Fruit fly (Drosophila melanogaster) whole organism, embryonic: ENCODE data around the gene TotX.

Experiments
- CG10366 ChIP-seq: fragments of 200-800 bp; sonication (Bioruptor generic); IDR thresholded peaks from 2 replicates; pipeline ENCODE4 v1.3.6; 2022; ENCODE audit warnings: missing biosample characterization, missing genetic modification characterization
- CG10565 ChIP-seq: fragments of 200-800 bp; sonication (Bioruptor generic); optimal IDR thresholded peaks from 3 replicates; lab custom pipeline; 2016; ENCODE audit warnings: missing biosample characterization, mild to moderate bottlenecking, missing genetic modification characterization
- CG12219 ChIP-seq: fragments of 200-800 bp; sonication (Bioruptor generic); optimal IDR thresholded peaks from 3 replicates; lab custom pipeline; 2018; ENCODE audit warnings: missing biosample characterization, mild to moderate bottlenecking, missing genetic modification characterization
- CG13123 ChIP-seq: fragments of 200-800 bp; sonication (Bioruptor generic); optimal IDR thresholded peaks from 2 replicates; lab custom pipeline; 2016; ENCODE audit warnings: missing biosample characterization, missing genetic modification characterization
- CG14441 ChIP-seq: fragments of 200-800 bp; sonication (Bioruptor generic); IDR thresholded peaks from 2 replicates; pipeline ENCODE4 v1.3.6; 2022; ENCODE audit warnings: missing biosample characterization, missing genetic modification characterization
- CG15073 ChIP-seq: fragments of 200-800 bp; sonication (Bioruptor generic); optimal IDR thresholded peaks from 2 replicates; lab custom pipeline; 2016; ENCODE audit warnings: missing biosample characterization, missing genetic modification characterization
- CG15601 ChIP-seq: fragments of 200-800 bp; sonication (Bioruptor generic); optimal IDR thresholded peaks from 3 replicates; lab custom pipeline; 2019; ENCODE audit warnings: missing biosample characterization, mild to moderate bottlenecking, missing genetic modification characterization, moderate library complexity
- CG17359 ChIP-seq: fragments of 200-800 bp; sonication (Bioruptor generic); optimal IDR thresholded peaks from 3 replicates; lab custom pipeline; 2018; ENCODE audit warnings: missing biosample characterization, mild to moderate bottlenecking, missing genetic modification characterization, moderate library complexity
- CG17385 ChIP-seq: fragments of 200-800 bp; sonication (Bioruptor generic); optimal IDR thresholded peaks from 3 replicates; lab custom pipeline; 2018; ENCODE audit warnings: missing biosample characterization, mild to moderate bottlenecking, missing genetic modification characterization
- CG18262 ChIP-seq: fragments of 200-800 bp; optimal IDR thresholded peaks from 3 replicates; lab custom pipeline; 2019; ENCODE audit warnings: missing biosample characterization, mild to moderate bottlenecking, missing genetic modification characterization, moderate library complexity
- CG1832 ChIP-seq: fragments of 200-800 bp; sonication (Bioruptor generic); optimal IDR thresholded peaks from 2 replicates; lab custom pipeline; 2017; ENCODE audit warnings: missing biosample characterization, mild to moderate bottlenecking, missing genetic modification characterization, inconsistent platforms
- CG30431 ChIP-seq: fragments of 200-800 bp; sonication (Bioruptor generic); optimal IDR thresholded peaks from 2 replicates; lab custom pipeline; 2017; ENCODE audit warnings: missing biosample characterization, missing genetic modification characterization
- CG31365 ChIP-seq: fragments of 200-800 bp; sonication (Bioruptor generic); optimal IDR thresholded peaks from 2 replicates; lab custom pipeline; 2018; ENCODE audit warnings: missing biosample characterization, mild to moderate bottlenecking, missing genetic modification characterization
- CG4282 ChIP-seq: fragments of 200-800 bp; sonication (Bioruptor generic); optimal IDR thresholded peaks from 2 replicates; lab custom pipeline; 2016; ENCODE audit warnings: missing biosample characterization, missing genetic modification characterization
- CG4328 ChIP-seq: fragments of 200-800 bp; sonication (Bioruptor generic); optimal IDR thresholded peaks from 3 replicates; lab custom pipeline; 2017; ENCODE audit warnings: missing biosample characterization, missing genetic modification reagents, missing genetic modification characterization
- CG4707 ChIP-seq: fragments of 200-800 bp; sonication (Bioruptor generic); optimal IDR thresholded peaks from 2 replicates; lab custom pipeline; 2018; ENCODE audit warnings: missing biosample characterization, mild to moderate bottlenecking, missing genetic modification characterization, moderate library complexity
- CG6254 ChIP-seq: fragments of 200-800 bp; sonication (Bioruptor generic); optimal IDR thresholded peaks from 3 replicates; lab custom pipeline; 2017; ENCODE audit warnings: mild to moderate bottlenecking, missing biosample characterization, missing genetic modification reagents, missing genetic modification characterization
- CG7556 ChIP-seq: fragments of 200-800 bp; sonication (Bioruptor generic); optimal IDR thresholded peaks from 2 replicates; lab custom pipeline; 2017; ENCODE audit warnings: missing biosample characterization, mild to moderate bottlenecking, missing genetic modification characterization
- CG7963 ChIP-seq: fragments of 200-800 bp; sonication (Bioruptor generic); IDR thresholded peaks from 3 replicates; pipeline ENCODE4 v1.3.6; 2022; ENCODE audit warnings: missing biosample characterization, missing genetic modification characterization; ENCODE audit not compliant: partially characterized antibody
- CG8359 ChIP-seq: fragments of 200-800 bp; sonication (Bioruptor generic); optimal IDR thresholded peaks from 2 replicates; lab custom pipeline; 2017; ENCODE audit warnings: missing biosample characterization, mild to moderate bottlenecking, missing genetic modification characterization, borderline replicate concordance
- CG8478 ChIP-seq: fragments of >200 bp; optimal IDR thresholded peaks from 2 replicates; lab custom pipeline; 2018
- CG8765 ChIP-seq: fragments of 200-800 bp; sonication (Bioruptor generic); IDR thresholded peaks from 2 replicates; pipeline ENCODE4 v1.3.6; 2022; ENCODE audit warnings: missing biosample characterization, missing genetic modification characterization
- CG9797 ChIP-seq: fragments of 200-800 bp; sonication (Bioruptor generic); optimal IDR thresholded peaks from 3 replicates; lab custom pipeline; 2018; ENCODE audit warnings: missing biosample characterization, mild to moderate bottlenecking, missing genetic modification characterization
- Dek ChIP-seq: fragments of 200-800 bp; sonication (Bioruptor generic); optimal IDR thresholded peaks from 3 replicates; lab custom pipeline; 2019; ENCODE audit warnings: missing biosample characterization, mild to moderate bottlenecking, missing genetic modification characterization, moderate library complexity
- Dip2 ChIP-seq: fragments of 200-800 bp; sonication (Bioruptor generic); IDR thresholded peaks from 2 replicates; pipeline ENCODE4 v1.3.6; 2022; ENCODE audit warnings: missing biosample characterization, missing genetic modification characterization
- Ets65A ChIP-seq: fragments of 200-800 bp; sonication (Bioruptor generic); peaks from one replicate; lab custom pipeline; 2016; ENCODE audit warnings: missing biosample characterization, missing genetic modification characterization
- Ets97D ChIP-seq: fragments of 200-800 bp; sonication (Bioruptor generic); optimal IDR thresholded peaks from 3 replicates; lab custom pipeline; 2016; ENCODE audit warnings: missing biosample characterization, missing genetic modification characterization
- H15 ChIP-seq: fragments of 200-800 bp; sonication (Bioruptor generic); IDR thresholded peaks from 3 replicates; pipeline ENCODE4 v1.3.6; 2022; ENCODE audit warnings: missing biosample characterization, missing genetic modification characterization
- Hsf ChIP-seq: fragments of 200-800 bp; sonication (Bioruptor generic); optimal IDR thresholded peaks from 3 replicates; lab custom pipeline; 2016; ENCODE audit warnings: missing biosample characterization, missing genetic modification characterization
- NFAT ChIP-seq: fragments of 200-800 bp; sonication (Bioruptor generic); IDR thresholded peaks from 2 replicates; pipeline ENCODE4 v1.3.6; 2022; ENCODE audit warnings: missing biosample characterization, missing genetic modification characterization
- Stat92E ChIP-seq, 3 experiments: fragments of >200 bp in 2 of 3; fragments of 200-800 bp in 1 of 3; sonication (Bioruptor generic) in 1 of 3; optimal IDR thresholded peaks; 2 replicates each; lab custom pipeline; 2017 to 2019; ENCODE audit warnings: missing biosample characterization in 3 of 3, missing genetic modification characterization in 3 of 3, mild to moderate bottlenecking in 1 of 3, moderate library complexity in 1 of 3
- Taf1 ChIP-seq: fragments of 200-800 bp; sonication (Bioruptor generic); IDR thresholded peaks from 2 replicates; pipeline ENCODE4 v1.3.6; 2022; ENCODE audit warnings: missing biosample characterization, missing genetic modification characterization
- Xbp1 ChIP-seq: fragments of 200-800 bp; sonication (Bioruptor generic); optimal IDR thresholded peaks from 3 replicates; lab custom pipeline; 2016; ENCODE audit warnings: missing biosample characterization, mild to moderate bottlenecking, missing genetic modification characterization
- ash1 ChIP-seq: fragments of 200-800 bp; sonication (Bioruptor generic); optimal IDR thresholded peaks from 2 replicates; lab custom pipeline; 2018; ENCODE audit warnings: missing biosample characterization, mild to moderate bottlenecking, missing genetic modification characterization
- bigmax ChIP-seq: fragments of 200-800 bp; sonication (Bioruptor generic); optimal IDR thresholded peaks from 2 replicates; lab custom pipeline; 2018; ENCODE audit warnings: missing biosample characterization, mild to moderate bottlenecking, missing genetic modification characterization
- disco-r ChIP-seq: fragments of 200-800 bp; sonication (Bioruptor generic); optimal IDR thresholded peaks from 2 replicates; lab custom pipeline; 2016; ENCODE audit warnings: missing biosample characterization, missing genetic modification characterization
- dmrt11E ChIP-seq: fragments of 200-800 bp; sonication (Bioruptor generic); optimal IDR thresholded peaks from 3 replicates; lab custom pipeline; 2018; ENCODE audit warnings: missing biosample characterization, mild to moderate bottlenecking, missing genetic modification characterization, moderate library complexity
- dysf ChIP-seq: fragments of 200-800 bp; sonication (Bioruptor generic); IDR thresholded peaks from 3 replicates; pipeline ENCODE4 v1.3.6; 2022; ENCODE audit warnings: missing biosample characterization, missing genetic modification characterization
- esg ChIP-seq: fragments of 200-800 bp; sonication (Bioruptor generic); conservative IDR thresholded peaks from 2 replicates; pipeline ENCODE4 v1.3.6; 2022; ENCODE audit warnings: missing biosample characterization, missing genetic modification characterization
- gcm ChIP-seq: fragments of 200-800 bp; sonication (Bioruptor generic); optimal IDR thresholded peaks from 2 replicates; lab custom pipeline; 2019; ENCODE audit warnings: missing biosample characterization, mild to moderate bottlenecking, missing genetic modification characterization, moderate library complexity
- jumu ChIP-seq: fragments of 200-800 bp; sonication (Bioruptor generic); optimal IDR thresholded peaks from 3 replicates; lab custom pipeline; 2016; ENCODE audit warnings: missing biosample characterization, missing genetic modification characterization
- lbe ChIP-seq: fragments of 200-800 bp; sonication (Bioruptor generic); optimal IDR thresholded peaks from 2 replicates; lab custom pipeline; 2016; ENCODE audit warnings: missing biosample characterization, mild to moderate bottlenecking, missing genetic modification characterization
- nerfin-1 ChIP-seq: fragments of 200-800 bp; sonication (Bioruptor generic); optimal IDR thresholded peaks from 3 replicates; lab custom pipeline; 2019; ENCODE audit warnings: missing biosample characterization, mild to moderate bottlenecking, missing genetic modification characterization, moderate library complexity
- otp ChIP-seq: fragments of 200-800 bp; sonication (Bioruptor generic); IDR thresholded peaks from 3 replicates; pipeline ENCODE4, ENCODE4 v1.3.6; 2022; ENCODE audit warnings: missing biosample characterization, missing genetic modification characterization
- so ChIP-seq: fragments of 200-800 bp; sonication (Bioruptor generic); IDR thresholded peaks from 3 replicates; pipeline ENCODE4 v1.3.6; 2022; ENCODE audit warnings: missing biosample characterization, missing genetic modification characterization
- sob ChIP-seq: fragments of 200-800 bp; sonication (Bioruptor generic); IDR thresholded peaks from 2 replicates; pipeline ENCODE4 v1.3.6; 2022; ENCODE audit warnings: missing biosample characterization, missing genetic modification characterization
- ssp ChIP-seq: fragments of 200-800 bp; sonication (Bioruptor generic); IDR thresholded peaks from 2 replicates; pipeline ENCODE4 v1.3.6; 2022; ENCODE audit warnings: missing biosample characterization, missing genetic modification characterization
- tap ChIP-seq: fragments of 200-800 bp; optimal IDR thresholded peaks from 3 replicates; lab custom pipeline; 2019; ENCODE audit warnings: missing biosample characterization, mild to moderate bottlenecking, missing genetic modification characterization, moderate library complexity
- unc-4 ChIP-seq: fragments of 200-800 bp; sonication (Bioruptor generic); IDR thresholded peaks from 2 replicates; pipeline ENCODE4 v1.3.6; 2022; ENCODE audit warnings: missing biosample characterization, missing genetic modification characterization; ENCODE audit not compliant: partially characterized antibody

The TotX gene

dm6 chr3R:20949749-20950676 lies 44.7 kb upstream of the TotX start (continued):
- TF ChIP-seq H15 (GFP tag; lab: Robert Waterston, UW): no peak
- TF ChIP-seq Xbp1 (GFP tag; lab: Kevin White, UChicago): no peak
- TF ChIP-seq CG8765 (GFP tag; lab: Robert Waterston, UW): no peak
- no peak for TF ChIP-seq CG7963 (GFP tag; lab: Robert Waterston, UW)
- no peak for TF ChIP-seq ssp
- peak; percentile 21 for TF ChIP-seq Dek
- TF ChIP-seq CG31365 (tag; lab: Kevin White, UChicago): no peak
- no peak for TF ChIP-seq CG9797 (GFP tag; lab: Kevin White, UChicago)
- TF ChIP-seq dmrt11E: peak; percentile 25
- no peak for TF ChIP-seq lbe (GFP tag; lab: Kevin White, UChicago)
- no peak for TF ChIP-seq bigmax (GFP tag; lab: Kevin White, UChicago)
- peak; percentile 45 for TF ChIP-seq CG17385
- no peak for TF ChIP-seq CG15073 (GFP tag; lab: Kevin White, UChicago)
- peak; percentile 13 for TF ChIP-seq CG6254 (GFP tag; lab: Kevin White, UChicago)
- TF ChIP-seq tap (tag; lab: Kevin White, UChicago): peak; percentile 21
- TF ChIP-seq ash1: no peak
- 0 out of 2 replicates have a peak, but pooled peaks have one; percentile 27 for TF ChIP-seq sob (GFP tag; lab: Robert Waterston, UW)
- no peak for TF ChIP-seq CG8478 (lab: Kevin White, UChicago)
- no peak for TF ChIP-seq CG15601 (tag; lab: Kevin White, UChicago)
- no peak for TF ChIP-seq Ets65A (GFP tag; lab: Kevin White, UChicago)
- no peak for TF ChIP-seq CG12219 (GFP tag; lab: Kevin White, UChicago)
- no peak for TF ChIP-seq CG10366 (GFP tag; lab: Robert Waterston, UW)
- TF ChIP-seq CG1832 (GFP tag; lab: Kevin White, UChicago): no peak
- no peak for TF ChIP-seq CG10565
- TF ChIP-seq CG13123 (GFP tag; lab: Kevin White, UChicago): no peak
- TF ChIP-seq Dip2 (GFP tag; lab: Robert Waterston, UW): no peak
- TF ChIP-seq CG30431 (GFP tag; lab: Kevin White, UChicago): no peak
- TF ChIP-seq jumu (GFP tag; lab: Kevin White, UChicago): peak; percentile 19
- no peak for TF ChIP-seq CG8359 (GFP tag; lab: Kevin White, UChicago)
- TF ChIP-seq disco-r: no peak
- no peak for TF ChIP-seq Stat92E (GFP tag; optimal IDR thresholded peaks at IDR 0.05; lab: Kevin White, UChicago)
- peak; percentile 75 for TF ChIP-seq CG7556 (GFP tag; lab: Kevin White, UChicago)
- no peak for TF ChIP-seq NFAT (GFP tag; lab: Robert Waterston, UW)
- TF ChIP-seq nerfin-1 (tag; lab: Kevin White, UChicago): no peak
- TF ChIP-seq CG4707: no peak
- peak; percentile 8; the same call in 1 of the 3 replicates for TF ChIP-seq dysf (GFP tag; lab: Robert Waterston, UW)
- TF ChIP-seq esg (GFP tag; lab: Robert Waterston, UW): no peak
- TF ChIP-seq CG4282 (GFP tag; lab: Kevin White, UChicago): peak; percentile 53
- no peak for TF ChIP-seq Ets97D (GFP tag; lab: Kevin White, UChicago)
- no peak for TF ChIP-seq otp (GFP tag; lab: Robert Waterston, UW)
- no peak for TF ChIP-seq unc-4
- no peak for TF ChIP-seq CG14441 (GFP tag; lab: Robert Waterston, UW)
- peak; percentile 32 for TF ChIP-seq gcm (GFP tag; lab: Kevin White, UChicago)
- no peak for TF ChIP-seq so (GFP tag; lab: Robert Waterston, UW)
- no peak for TF ChIP-seq Taf1 (GFP tag; lab: Robert Waterston, UW)
- TF ChIP-seq CG17359 (tag; lab: Kevin White, UChicago): peak; percentile 22
- TF ChIP-seq CG18262 (tag; lab: Kevin White, UChicago): peak; percentile 70
- peak; percentile 9 for TF ChIP-seq CG4328 (GFP tag; lab: Kevin White, UChicago)
- no peak for TF ChIP-seq Hsf (GFP tag; lab: Kevin White, UChicago)
